Fruit fly (Drosophila melanogaster): ENCODE measurements around the gene CG10077.

DNA sequence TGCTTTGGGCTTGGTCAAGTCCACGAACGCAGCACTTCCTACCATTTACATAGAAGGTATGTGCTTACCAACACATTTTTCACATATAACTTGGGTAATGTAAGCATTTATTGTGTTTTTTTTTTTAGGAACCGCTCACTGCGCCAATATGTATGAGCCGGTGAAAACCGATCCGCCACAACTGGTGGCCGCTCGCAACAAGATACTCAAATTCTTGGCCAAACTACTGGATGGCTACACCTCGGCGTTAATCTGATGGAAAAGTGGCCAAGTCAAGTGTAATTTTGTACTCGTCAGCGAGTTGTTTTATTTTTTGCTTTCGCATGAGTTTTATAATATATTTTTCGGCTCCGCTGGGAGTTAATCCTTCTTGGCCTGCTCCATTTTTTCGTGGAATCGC is 15.6 kb upstream of the CG10077 start:
- TF ChIP-seq h (optimal IDR thresholded peaks at IDR 0.05) (no peak), psq (optimal IDR thresholded peaks at IDR 0.05) (no peak), Sin3A (optimal IDR thresholded peaks at IDR 0.05) (no peak), ttk (optimal IDR thresholded peaks at IDR 0.05) (no peak), insv (optimal IDR thresholded peaks at IDR 0.05) (no peak), Myc (optimal IDR thresholded peaks at IDR 0.05) (no peak)
